Fruit fly (Drosophila melanogaster) whole organism, embryonic: ENCODE results near the gene Non3.

ENCODE experiments used
- Abd-B ChIP-seq: fragments of 200-800 bp; sonication (Bioruptor generic); optimal IDR thresholded peaks from 2 replicates; lab custom pipeline; 2018; ENCODE audit warnings: missing biosample characterization, mild to moderate bottlenecking, missing genetic modification characterization, moderate library complexity
- BEAF-32 ChIP-seq: fragments of 200-800 bp; sonication (Bioruptor generic); optimal IDR thresholded peaks from 3 replicates; lab custom pipeline; 2017; ENCODE audit warnings: missing biosample characterization, missing genetic modification characterization, mild to moderate bottlenecking, moderate library complexity, missing genetic modification reagents
- Bgb ChIP-seq: fragments of 200-800 bp; sonication (Bioruptor generic); IDR thresholded peaks from 2 replicates; pipeline ENCODE4 v1.3.6; 2022; ENCODE audit warnings: missing biosample characterization, missing genetic modification characterization; ENCODE audit not compliant: partially characterized antibody
- CG10147 ChIP-seq: fragments of 200-800 bp; sonication (Bioruptor generic); optimal IDR thresholded peaks from 2 replicates; lab custom pipeline; 2019; ENCODE audit warnings: missing biosample characterization, mild to moderate bottlenecking, missing genetic modification characterization, moderate library complexity
- CG10267 ChIP-seq: fragments of 200-800 bp; sonication (Bioruptor generic); optimal IDR thresholded peaks from 2 replicates; lab custom pipeline; 2018; ENCODE audit warnings: missing biosample characterization, mild to moderate bottlenecking, missing genetic modification characterization, moderate library complexity
- CG12659 ChIP-seq: fragments of 200-800 bp; sonication (Bioruptor generic); optimal IDR thresholded peaks from 3 replicates; lab custom pipeline; 2017; ENCODE audit warnings: mild to moderate bottlenecking, missing biosample characterization, missing genetic modification reagents, missing genetic modification characterization
- CG13287 ChIP-seq: fragments of 200-800 bp; sonication (Bioruptor generic); IDR thresholded peaks from 2 replicates; pipeline ENCODE4 v1.3.6; 2022; ENCODE audit warnings: missing biosample characterization, missing genetic modification characterization; ENCODE audit not compliant: partially characterized antibody
- CG17186 ChIP-seq: fragments of 200-800 bp; sonication (Bioruptor generic); optimal IDR thresholded peaks from 3 replicates; lab custom pipeline; 2017; ENCODE audit warnings: missing biosample characterization, missing genetic modification reagents, missing genetic modification characterization
- CG17361 ChIP-seq: fragments of 200-800 bp; sonication (Bioruptor generic); IDR thresholded peaks from 3 replicates; pipeline ENCODE4 v1.3.6; 2022; ENCODE audit warnings: missing biosample characterization, missing genetic modification characterization
- CG1792 ChIP-seq: fragments of 200-800 bp; sonication (Bioruptor generic); optimal IDR thresholded peaks from 2 replicates; lab custom pipeline; 2016; ENCODE audit warnings: missing biosample characterization, missing genetic modification characterization
- CG18476 ChIP-seq: fragments of 200-800 bp; sonication (Bioruptor generic); optimal IDR thresholded peaks from 2 replicates; lab custom pipeline; 2016; ENCODE audit warnings: missing biosample characterization, mild to moderate bottlenecking, missing genetic modification characterization
- CG2116 ChIP-seq: fragments of 200-800 bp; sonication (Bioruptor generic); optimal IDR thresholded peaks from 3 replicates; lab custom pipeline; 2018; ENCODE audit warnings: missing biosample characterization, mild to moderate bottlenecking, missing genetic modification characterization
- CG2199 ChIP-seq: fragments of 200-800 bp; sonication (Bioruptor generic); IDR thresholded peaks from 3 replicates; pipeline ENCODE4 v1.3.6; 2022; ENCODE audit warnings: missing biosample characterization, missing genetic modification characterization
- CG3065 ChIP-seq: fragments of 200-800 bp; sonication (Bioruptor generic); optimal IDR thresholded peaks from 2 replicates; lab custom pipeline; 2016; ENCODE audit warnings: missing biosample characterization, missing genetic modification characterization
- CG34224 ChIP-seq: fragments of 200-800 bp; sonication (Bioruptor generic); IDR thresholded peaks from 3 replicates; pipeline ENCODE4 v1.3.6; 2022; ENCODE audit warnings: missing biosample characterization, missing genetic modification characterization; ENCODE audit not compliant: partially characterized antibody
- CG43689 ChIP-seq: fragments of 200-800 bp; sonication (Bioruptor generic); IDR thresholded peaks from 2 replicates; pipeline ENCODE4 v1.3.6; 2022; ENCODE audit warnings: missing biosample characterization, missing genetic modification characterization
- CG4617 ChIP-seq: fragments of 200-800 bp; sonication (Bioruptor generic); optimal IDR thresholded peaks from 3 replicates; lab custom pipeline; 2016; ENCODE audit warnings: missing biosample characterization, missing genetic modification characterization, borderline replicate concordance
- CG6813 ChIP-seq: fragments of 200-800 bp; sonication (Bioruptor generic); optimal IDR thresholded peaks from 2 replicates; lab custom pipeline; 2017; ENCODE audit warnings: missing biosample characterization, missing genetic modification characterization, mild to moderate bottlenecking, moderate library complexity, missing genetic modification reagents
- CG7987 ChIP-seq: fragments of 200-800 bp; sonication (Bioruptor generic); optimal IDR thresholded peaks from 2 replicates; lab custom pipeline; 2018; ENCODE audit warnings: missing biosample characterization, mild to moderate bottlenecking, missing genetic modification characterization, moderate library complexity
- D19B ChIP-seq: fragments of 200-800 bp; sonication (Bioruptor generic); optimal IDR thresholded peaks from 2 replicates; lab custom pipeline; 2017; ENCODE audit warnings: missing biosample characterization, mild to moderate bottlenecking, missing genetic modification characterization
- Dref ChIP-seq: fragments of 200-800 bp; sonication (Bioruptor generic); IDR thresholded peaks from 2 replicates; pipeline ENCODE4 v1.3.6; 2022; ENCODE audit warnings: missing biosample characterization, missing genetic modification characterization
- E2f1 ChIP-seq: fragments of 200-800 bp; sonication (Bioruptor generic); IDR thresholded peaks from 2 replicates; pipeline ENCODE4 v1.3.6; 2022; ENCODE audit warnings: missing biosample characterization, missing genetic modification characterization
- E2f2 ChIP-seq: fragments of 200-800 bp; sonication (Bioruptor generic); IDR thresholded peaks from 2 replicates; pipeline ENCODE4 v1.3.6; 2022; ENCODE audit warnings: missing biosample characterization, missing genetic modification characterization
- Elba2 ChIP-seq: fragments of 200-800 bp; sonication (Bioruptor generic); optimal IDR thresholded peaks from 3 replicates; lab custom pipeline; 2016; ENCODE audit warnings: missing biosample characterization, missing genetic modification characterization
- HLH54F ChIP-seq: fragments of 200-800 bp; sonication (Bioruptor generic); optimal IDR thresholded peaks from 3 replicates; lab custom pipeline; 2016; ENCODE audit warnings: missing biosample characterization, missing genetic modification characterization
- Hand ChIP-seq: fragments of 200-800 bp; sonication (Bioruptor generic); optimal IDR thresholded peaks from 2 replicates; lab custom pipeline; 2017; ENCODE audit warnings: mild to moderate bottlenecking, missing biosample characterization, missing genetic modification reagents, missing genetic modification characterization
- Lhr ChIP-seq: fragments of 200-800 bp; sonication (Bioruptor generic); optimal IDR thresholded peaks from 3 replicates; lab custom pipeline; 2017; ENCODE audit warnings: mild to moderate bottlenecking, missing biosample characterization, missing genetic modification reagents, missing genetic modification characterization
- MBD-R2 ChIP-seq: fragments of 200-800 bp; sonication (Bioruptor generic); IDR thresholded peaks from 2 replicates; pipeline ENCODE4 v1.3.6; 2022; ENCODE audit warnings: missing biosample characterization, missing genetic modification characterization
- MTF-1 ChIP-seq: fragments of 200-800 bp; sonication (Bioruptor generic); optimal IDR thresholded peaks from 2 replicates; lab custom pipeline; 2018; ENCODE audit warnings: missing biosample characterization, mild to moderate bottlenecking, missing genetic modification characterization, borderline replicate concordance
- Mad ChIP-seq: fragments of 200-800 bp; sonication (Bioruptor generic); optimal IDR thresholded peaks from 2 replicates; lab custom pipeline; 2016; ENCODE audit warnings: missing biosample characterization, missing genetic modification characterization
- Med ChIP-seq: fragments of 200-800 bp; sonication (Bioruptor generic); peaks from one replicate; lab custom pipeline; 2016; ENCODE audit warnings: missing biosample characterization, missing genetic modification characterization, mild to moderate bottlenecking, inconsistent platforms, moderate library complexity
- Side ChIP-seq: fragments of 200-800 bp; sonication (Bioruptor generic); optimal IDR thresholded peaks from 2 replicates; lab custom pipeline; 2016; ENCODE audit warnings: missing biosample characterization, missing genetic modification characterization
- bbx ChIP-seq: fragments of 200-800 bp; sonication (Bioruptor generic); IDR thresholded peaks from 2 replicates; pipeline ENCODE4 v1.3.6; 2022; ENCODE audit warnings: missing biosample characterization, missing genetic modification characterization; ENCODE audit not compliant: partially characterized antibody
- bowl ChIP-seq: fragments of 200-800 bp; sonication (Bioruptor generic); IDR thresholded peaks from 2 replicates; pipeline ENCODE4 v1.3.6; 2022; ENCODE audit warnings: missing biosample characterization, missing genetic modification characterization
- chinmo ChIP-seq: fragments of 200-800 bp; sonication (Bioruptor generic); IDR thresholded peaks from 4 replicates; pipeline ENCODE4 v1.3.6; 2022; ENCODE audit warnings: missing biosample characterization, missing genetic modification characterization; ENCODE audit not compliant: partially characterized antibody
- crc ChIP-seq: fragments of 200-800 bp; sonication (Bioruptor generic); optimal IDR thresholded peaks from 2 replicates; lab custom pipeline; 2016; ENCODE audit warnings: missing biosample characterization, missing genetic modification characterization
- fd3F ChIP-seq: fragments of 200-800 bp; sonication (Bioruptor generic); optimal IDR thresholded peaks from 2 replicates; lab custom pipeline; 2018; ENCODE audit warnings: missing biosample characterization, mild to moderate bottlenecking, missing genetic modification characterization, moderate library complexity
- gfzf ChIP-seq: fragments of 200-800 bp; sonication (Bioruptor generic); optimal IDR thresholded peaks from 2 replicates; lab custom pipeline; 2016; ENCODE audit warnings: missing biosample characterization, mild to moderate bottlenecking, missing genetic modification characterization, moderate library complexity
- grau ChIP-seq: fragments of 200-800 bp; optimal IDR thresholded peaks from 3 replicates; lab custom pipeline; 2019; ENCODE audit warnings: missing biosample characterization, mild to moderate bottlenecking, missing genetic modification characterization, moderate library complexity
- ken ChIP-seq: fragments of 200-800 bp; sonication (Bioruptor generic); IDR thresholded peaks from 3 replicates; pipeline ENCODE4 v1.3.6; 2022; ENCODE audit warnings: missing biosample characterization, missing genetic modification characterization
- lov ChIP-seq, 2 experiments: fragments of 200-800 bp in 1 of 2; fragments of >200 bp in 1 of 2; sonication (Bioruptor generic) in 1 of 2; IDR thresholded peaks in 1 of 2; optimal IDR thresholded peaks in 1 of 2; 2 replicates in 1 of 2; 3 replicates in 1 of 2; pipeline versions ENCODE4 v1.3.6 to Lab custom; 2017 to 2022; ENCODE audit warnings: missing biosample characterization in 1 of 2, missing genetic modification characterization in 1 of 2
- pfk ChIP-seq: fragments of 200-800 bp; sonication (Bioruptor generic); optimal IDR thresholded peaks from 2 replicates; lab custom pipeline; 2018; ENCODE audit warnings: missing biosample characterization, mild to moderate bottlenecking, missing genetic modification characterization, moderate library complexity
- seq ChIP-seq: fragments of 200-800 bp; sonication (Bioruptor generic); IDR thresholded peaks from 2 replicates; pipeline ENCODE4 v1.3.6; 2022; ENCODE audit warnings: missing biosample characterization, missing genetic modification characterization
- sna ChIP-seq: fragments of 200-800 bp; sonication (Bioruptor generic); IDR thresholded peaks from 2 replicates; pipeline ENCODE4 v1.3.6; 2022; ENCODE audit warnings: missing biosample characterization, missing genetic modification characterization; ENCODE audit not compliant: partially characterized antibody
- sr ChIP-seq: fragments of 200-800 bp; sonication (Bioruptor generic); IDR thresholded peaks from 3 replicates; pipeline ENCODE4 v1.3.6; 2022; ENCODE audit warnings: missing biosample characterization, missing genetic modification characterization
- unc-4 ChIP-seq: fragments of 200-800 bp; sonication (Bioruptor generic); IDR thresholded peaks from 2 replicates; pipeline ENCODE4 v1.3.6; 2022; ENCODE audit warnings: missing biosample characterization, missing genetic modification characterization; ENCODE audit not compliant: partially characterized antibody
- z ChIP-seq: fragments of 200-800 bp; sonication (Bioruptor generic); IDR thresholded peaks from 3 replicates; pipeline ENCODE4 v1.3.6; 2022; ENCODE audit warnings: missing biosample characterization, missing genetic modification characterization

Non3 gene

dm6 chr3R:18223434-18223833 is at the start of gene Non3, which contains the start of gene mTerf5 (continued):
- TF ChIP-seq CG1792 (GFP tag; lab: Kevin White, UChicago), result no peak
- TF ChIP-seq Hand (GFP tag; lab: Kevin White, UChicago), result no peak
- peak; percentile 66 for TF ChIP-seq grau (tag; lab: Kevin White, UChicago)
- peak; percentile 58; the same call in 2 of the 3 replicates for TF ChIP-seq CG17361 (GFP tag; lab: Robert Waterston, UW)
- no peak for TF ChIP-seq crc (GFP tag; lab: Kevin White, UChicago)
- TF ChIP-seq CG10147 (GFP tag; lab: Kevin White, UChicago), result peak; percentile 68
- no peak for TF ChIP-seq Side (GFP tag; lab: Kevin White, UChicago)
- TF ChIP-seq chinmo (GFP tag; lab: Robert Waterston, UW), result peak; percentile 91; the same call in 3 of the 4 replicates
- TF ChIP-seq fd3F (GFP tag; lab: Kevin White, UChicago), result peak; percentile 23
- no peak for TF ChIP-seq D19B
- TF ChIP-seq pfk (GFP tag; lab: Kevin White, UChicago), result no peak
- TF ChIP-seq E2f1 (GFP tag; lab: Robert Waterston, UW), result peak; percentile 11; the same call in 1 of the 2 replicates
- peak; percentile 21 for TF ChIP-seq CG3065 (GFP tag; lab: Kevin White, UChicago)
- 0 out of 2 replicates have a peak, but pooled peaks have one; percentile 12 for TF ChIP-seq CG43689 (GFP tag; lab: Robert Waterston, UW)
- peak; percentile 33 for TF ChIP-seq HLH54F
- no peak for TF ChIP-seq lov (optimal IDR thresholded peaks at IDR 0.05; lab: Kevin White, UChicago)
- TF ChIP-seq lov (GFP tag; IDR thresholded peaks at IDR 0.05; lab: Robert Waterston, UW), result no peak
- TF ChIP-seq MBD-R2 (GFP tag; lab: Robert Waterston, UW), result peak; percentile 86
- TF ChIP-seq Mad (GFP tag; lab: Kevin White, UChicago), result no peak
- TF ChIP-seq CG12659 (GFP tag; lab: Kevin White, UChicago), result peak; percentile 75
- no peak for TF ChIP-seq MTF-1 (GFP tag; lab: Kevin White, UChicago)
- TF ChIP-seq CG6813 (GFP tag; lab: Kevin White, UChicago), result no peak
- TF ChIP-seq bowl (GFP tag; lab: Robert Waterston, UW), result no peak
- TF ChIP-seq Abd-B (GFP tag; lab: Kevin White, UChicago), result no peak
- peak; percentile 56; the same call in 1 of the 2 replicates for TF ChIP-seq E2f2 (GFP tag; lab: Robert Waterston, UW)

- peak; percentile 69 for TF ChIP-seq CG10267 (tag; lab: Kevin White, UChicago)
- peak; percentile 16; the same call in 1 of the 2 replicates for TF ChIP-seq bbx (GFP tag; lab: Robert Waterston, UW)
- TF ChIP-seq Lhr, result peak; percentile 0
- no peak for TF ChIP-seq CG18476 (GFP tag; lab: Kevin White, UChicago)
- no peak for TF ChIP-seq CG7987 (GFP tag; lab: Kevin White, UChicago)
- TF ChIP-seq E2f2 (GFP tag; lab: Robert Waterston, UW), result peak; percentile 88
- peak; percentile 49 for TF ChIP-seq CG4617
- peak; percentile 80 for TF ChIP-seq Med (GFP tag; lab: Kevin White, UChicago)
- 0 out of 3 replicates have a peak, but pooled peaks have one; percentile 37 for TF ChIP-seq CG2199 (GFP tag; lab: Robert Waterston, UW)
- no peak for TF ChIP-seq sr (GFP tag; lab: Robert Waterston, UW)
- 0 out of 3 replicates have a peak, but pooled peaks have one; percentile 32 for TF ChIP-seq ken (GFP tag; lab: Robert Waterston, UW)
- TF ChIP-seq BEAF-32 (GFP tag; lab: Kevin White, UChicago), result peak; percentile 10
- peak; percentile 42; the same call in 1 of the 2 replicates for TF ChIP-seq Bgb
- 0 out of 3 replicates have a peak, but pooled peaks have one; percentile 35 for TF ChIP-seq z
- peak; percentile 42; the same call in 1 of the 2 replicates for TF ChIP-seq seq (GFP tag; lab: Robert Waterston, UW)
- peak; percentile 27 for TF ChIP-seq CG2116 (GFP tag; lab: Kevin White, UChicago)
- peak; percentile 19 for TF ChIP-seq CG17186
- TF ChIP-seq CG34224, result peak; percentile 22; the same call in 1 of the 3 replicates
- peak; percentile 32 for TF ChIP-seq Elba2
- TF ChIP-seq CG13287 (GFP tag; lab: Robert Waterston, UW), result 0 out of 2 replicates have a peak, but pooled peaks have one; percentile 37
- peak; percentile 79 for TF ChIP-seq gfzf (GFP tag; lab: Kevin White, UChicago)
- TF ChIP-seq Dref, result peak; percentile 31; the same call in 1 of the 2 replicates
- peak; percentile 27; the same call in 1 of the 2 replicates for TF ChIP-seq sna (GFP tag; lab: Robert Waterston, UW)
- TF ChIP-seq unc-4 (GFP tag; lab: Robert Waterston, UW), result peak; percentile 21; the same call in 1 of the 2 replicates
Observed at dm6 chr3R:18183244-18183643, 40.3 kb upstream of the Non3 start, which contains the start of gene cdm. cdm (minus strand) TSS chr3R:18183479.
